Fruit fly (Drosophila melanogaster) whole organism, embryonic: ENCODE results near the gene SPoCk.

Source experiments
- BtbVII ChIP-seq: fragments of 200-800 bp; sonication (Bioruptor generic); optimal IDR thresholded peaks from 3 replicates; lab custom pipeline; 2017; ENCODE audit warnings: missing biosample characterization, mild to moderate bottlenecking, missing genetic modification characterization
- CG1024 ChIP-seq: fragments of 200-800 bp; sonication (Bioruptor generic); IDR thresholded peaks from 2 replicates; pipeline ENCODE4 v1.3.6; 2022; ENCODE audit warnings: missing biosample characterization, missing genetic modification characterization
- CG13123 ChIP-seq: fragments of 200-800 bp; sonication (Bioruptor generic); optimal IDR thresholded peaks from 2 replicates; lab custom pipeline; 2016; ENCODE audit warnings: missing biosample characterization, missing genetic modification characterization
- CG14710 ChIP-seq: fragments of 200-800 bp; sonication (Bioruptor generic); optimal IDR thresholded peaks from 3 replicates; lab custom pipeline; 2019; ENCODE audit warnings: missing biosample characterization, mild to moderate bottlenecking, missing genetic modification characterization, moderate library complexity
- CG18599 ChIP-seq: fragments of 200-800 bp; sonication (Bioruptor generic); optimal IDR thresholded peaks from 3 replicates; lab custom pipeline; 2017; ENCODE audit warnings: missing biosample characterization, missing genetic modification characterization, mild to moderate bottlenecking, moderate library complexity, missing genetic modification reagents
- CG2199 ChIP-seq: fragments of 200-800 bp; sonication (Bioruptor generic); IDR thresholded peaks from 3 replicates; pipeline ENCODE4 v1.3.6; 2022; ENCODE audit warnings: missing biosample characterization, missing genetic modification characterization
- CG2202 ChIP-seq: fragments of 200-800 bp; sonication (Bioruptor generic); optimal IDR thresholded peaks from 2 replicates; lab custom pipeline; 2018; ENCODE audit warnings: missing biosample characterization, mild to moderate bottlenecking, missing genetic modification characterization
- CG31224 ChIP-seq: fragments of 200-800 bp; sonication (Bioruptor generic); IDR thresholded peaks from 2 replicates; pipeline ENCODE4 v1.3.6; 2022; ENCODE audit warnings: missing biosample characterization, missing genetic modification characterization
- CG3163 ChIP-seq: fragments of 200-800 bp; sonication (Bioruptor generic); optimal IDR thresholded peaks from 3 replicates; lab custom pipeline; 2016; ENCODE audit warnings: missing biosample characterization, missing genetic modification characterization
- CG32767 ChIP-seq: fragments of 200-800 bp; sonication (Bioruptor generic); IDR thresholded peaks from 2 replicates; pipeline ENCODE4 v1.3.6; 2022; ENCODE audit warnings: missing biosample characterization, missing genetic modification characterization
- CG33213 ChIP-seq: fragments of 200-800 bp; sonication (Bioruptor generic); optimal IDR thresholded peaks from 3 replicates; lab custom pipeline; 2016; ENCODE audit warnings: missing biosample characterization, missing genetic modification characterization
- CG4707 ChIP-seq: fragments of 200-800 bp; sonication (Bioruptor generic); optimal IDR thresholded peaks from 2 replicates; lab custom pipeline; 2018; ENCODE audit warnings: missing biosample characterization, mild to moderate bottlenecking, missing genetic modification characterization, moderate library complexity
- CG6791 ChIP-seq: fragments of 200-800 bp; sonication (Bioruptor generic); IDR thresholded peaks from 3 replicates; pipeline ENCODE4 v1.3.6; 2022; ENCODE audit warnings: missing biosample characterization, missing genetic modification characterization; ENCODE audit not compliant: partially characterized antibody
- CG6854 ChIP-seq: fragments of 200-800 bp; sonication (Bioruptor generic); optimal IDR thresholded peaks from 3 replicates; lab custom pipeline; 2017; ENCODE audit warnings: missing biosample characterization, mild to moderate bottlenecking, missing genetic modification characterization
- CG7928 ChIP-seq: fragments of 200-800 bp; sonication (Bioruptor generic); optimal IDR thresholded peaks from 2 replicates; lab custom pipeline; 2017; ENCODE audit warnings: missing biosample characterization, mild to moderate bottlenecking, missing genetic modification characterization
- CG8290 ChIP-seq, 3 experiments: fragments of 200-800 bp; sonication (Bioruptor generic); optimal IDR thresholded peaks; 2 replicates each; lab custom pipeline; 2016 to 2019; ENCODE audit warnings: missing biosample characterization in 3 of 3, missing genetic modification characterization in 3 of 3, mild to moderate bottlenecking in 2 of 3, moderate library complexity in 1 of 3
- Doc2 ChIP-seq: fragments of 200-800 bp; sonication (Bioruptor generic); IDR thresholded peaks from 2 replicates; pipeline ENCODE4 v1.3.6; 2022; ENCODE audit warnings: missing biosample characterization, missing genetic modification characterization
- Ets65A ChIP-seq: fragments of 200-800 bp; sonication (Bioruptor generic); peaks from one replicate; lab custom pipeline; 2016; ENCODE audit warnings: missing biosample characterization, missing genetic modification characterization
- Ravus ChIP-seq: fragments of 200-800 bp; sonication (Bioruptor generic); IDR thresholded peaks from 2 replicates; pipeline ENCODE4 v1.3.6; 2022; ENCODE audit warnings: missing biosample characterization, missing genetic modification characterization
- Trl ChIP-seq, 3 experiments: fragments of >200 bp in 2 of 3; fragments of 200-800 bp in 1 of 3; sonication (Bioruptor generic) in 1 of 3; optimal IDR thresholded peaks; 2 replicates in 1 of 3; 3 replicates in 2 of 3; lab custom pipeline; 2016 to 2017; ENCODE audit warnings: missing biosample characterization in 1 of 3, missing genetic modification characterization in 1 of 3
- bbx ChIP-seq: fragments of 200-800 bp; sonication (Bioruptor generic); IDR thresholded peaks from 2 replicates; pipeline ENCODE4 v1.3.6; 2022; ENCODE audit warnings: missing biosample characterization, missing genetic modification characterization; ENCODE audit not compliant: partially characterized antibody
- cg ChIP-seq: fragments of 200-800 bp; sonication (Bioruptor generic); optimal IDR thresholded peaks from 3 replicates; lab custom pipeline; 2019; ENCODE audit warnings: missing biosample characterization, mild to moderate bottlenecking, missing genetic modification characterization, moderate library complexity
- chinmo ChIP-seq: fragments of 200-800 bp; sonication (Bioruptor generic); IDR thresholded peaks from 4 replicates; pipeline ENCODE4 v1.3.6; 2022; ENCODE audit warnings: missing biosample characterization, missing genetic modification characterization; ENCODE audit not compliant: partially characterized antibody
- dm ChIP-seq: fragments of 200-800 bp; sonication (Bioruptor generic); optimal IDR thresholded peaks from 3 replicates; lab custom pipeline; 2016; ENCODE audit warnings: missing biosample characterization, missing genetic modification characterization
- insv ChIP-seq, 2 experiments: fragments of 200-800 bp; sonication (Bioruptor generic); optimal IDR thresholded peaks; 3 replicates each; lab custom pipeline; 2016 to 2018; ENCODE audit warnings: missing biosample characterization in 2 of 2, missing genetic modification characterization in 2 of 2
- jumu ChIP-seq: fragments of 200-800 bp; sonication (Bioruptor generic); optimal IDR thresholded peaks from 3 replicates; lab custom pipeline; 2016; ENCODE audit warnings: missing biosample characterization, missing genetic modification characterization
- p53 ChIP-seq: fragments of 200-800 bp; sonication (Bioruptor generic); optimal IDR thresholded peaks from 2 replicates; lab custom pipeline; 2016; ENCODE audit warnings: missing biosample characterization, missing genetic modification characterization
- peb ChIP-seq: fragments of 200-800 bp; sonication (Bioruptor generic); IDR thresholded peaks from 2 replicates; pipeline ENCODE4 v1.3.6; 2022; ENCODE audit warnings: missing biosample characterization, missing genetic modification characterization
- run ChIP-seq: fragments of 200-800 bp; sonication (Bioruptor generic); optimal IDR thresholded peaks from 3 replicates; lab custom pipeline; 2018; ENCODE audit warnings: missing biosample characterization, mild to moderate bottlenecking, missing genetic modification characterization
- scrt ChIP-seq: fragments of 200-800 bp; sonication (Bioruptor generic); optimal IDR thresholded peaks from 2 replicates; lab custom pipeline; 2018; ENCODE audit warnings: missing biosample characterization, mild to moderate bottlenecking, missing genetic modification characterization, moderate library complexity
- sens ChIP-seq: fragments of 200-800 bp; sonication (Bioruptor generic); peaks from one replicate; lab custom pipeline; 2016; ENCODE audit warnings: missing biosample characterization, missing genetic modification characterization
- stc ChIP-seq: fragments of 200-800 bp; sonication (Bioruptor generic); IDR thresholded peaks from 2 replicates; pipeline ENCODE4 v1.3.6; 2022; ENCODE audit warnings: missing biosample characterization, missing genetic modification characterization
- wek ChIP-seq: fragments of 200-800 bp; sonication (Bioruptor generic); optimal IDR thresholded peaks from 3 replicates; lab custom pipeline; 2018; ENCODE audit warnings: missing biosample characterization, mild to moderate bottlenecking, missing genetic modification characterization, moderate library complexity

The SPoCk gene

DNA sequence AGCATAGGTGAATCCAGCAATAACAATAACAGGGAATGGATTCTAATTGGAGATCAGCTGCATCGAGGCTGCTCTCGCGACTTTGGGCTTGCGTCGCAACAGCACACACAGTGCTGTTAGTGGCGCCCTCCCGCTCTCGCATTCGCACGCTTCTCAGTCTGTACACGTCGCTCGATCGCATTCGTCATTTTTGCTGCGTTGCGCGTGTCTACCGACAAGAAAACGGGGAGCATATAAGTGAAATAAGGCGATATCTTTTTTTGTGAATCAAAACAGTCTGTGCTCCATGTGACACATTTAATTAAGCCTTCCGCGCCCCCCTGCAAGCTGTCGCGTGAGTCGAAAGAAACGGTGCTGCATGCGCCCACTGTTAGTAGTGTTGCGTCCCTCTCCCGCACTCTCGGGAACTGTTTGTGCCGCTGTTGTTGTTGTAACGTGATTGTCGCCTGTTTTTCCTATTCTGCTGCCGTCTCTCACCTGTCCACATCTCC is 24.2 kb downstream of the SPoCk start (continued):
- TF ChIP-seq CG4707 (GFP tag; lab: Kevin White, UChicago) (no peak), bbx (0 out of 2 replicates have a peak, but pooled peaks have one; percentile 43), CG33213 (GFP tag; lab: Kevin White, UChicago) (no peak), Ravus (GFP tag; lab: Robert Waterston, UW) (no peak), CG1024 (GFP tag; lab: Robert Waterston, UW) (no peak), Ets65A (GFP tag; lab: Kevin White, UChicago) (no peak), insv (GFP tag; optimal IDR thresholded peaks at IDR 0.05; lab: Kevin White, UChicago) (peak; percentile 64 to 94), dm (peak; percentile 54), CG31224 (GFP tag; lab: Robert Waterston, UW) (no peak), CG32767 (GFP tag; lab: Robert Waterston, UW) (no peak), CG13123 (no peak), CG8290 (GFP tag; optimal IDR thresholded peaks at IDR 0.05; lab: Kevin White, UChicago) (no peak), CG8290 (tag; optimal IDR thresholded peaks at IDR 0.05; lab: Kevin White, UChicago) (peak in 1 of 2 experiments; percentile 22), wek (GFP tag; lab: Kevin White, UChicago) (no peak), CG6791 (GFP tag; lab: Robert Waterston, UW) (no peak), CG18599 (GFP tag; lab: Kevin White, UChicago) (no peak), chinmo (GFP tag; lab: Robert Waterston, UW) (peak; percentile 92; the same call in 3 of the 4 replicates), cg (peak; percentile 9), jumu (no peak), Doc2 (no peak), CG2202 (tag; lab: Kevin White, UChicago) (no peak)

DNA sequence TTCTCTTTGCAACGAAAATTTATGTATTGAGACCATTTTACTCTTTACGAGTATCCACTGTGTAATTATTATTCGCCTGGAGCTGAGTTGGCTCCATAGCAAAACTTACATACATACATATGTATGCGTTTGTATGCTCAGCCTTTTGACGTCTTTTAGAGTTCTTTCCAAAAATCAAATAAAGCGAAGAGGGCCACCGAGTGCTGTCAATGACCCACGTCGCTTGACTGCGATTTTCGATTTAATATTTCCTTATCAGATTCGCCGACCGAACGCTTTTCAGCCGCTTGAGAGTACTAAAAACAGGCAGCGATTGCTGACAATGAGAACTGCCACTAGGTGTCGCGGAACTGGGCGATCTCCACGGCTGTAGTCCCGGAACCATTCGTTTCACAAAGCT is 25.2 kb downstream of the SPoCk start:
- no peak for TF ChIP-seq scrt
- peak; percentile 37 for TF ChIP-seq sens (GFP tag; lab: Kevin White, UChicago)
- TF ChIP-seq BtbVII (GFP tag; lab: Kevin White, UChicago), result no peak
- TF ChIP-seq p53 (GFP tag; lab: Kevin White, UChicago), result no peak
- TF ChIP-seq, all 482 proteins: peak for 1

DNA sequence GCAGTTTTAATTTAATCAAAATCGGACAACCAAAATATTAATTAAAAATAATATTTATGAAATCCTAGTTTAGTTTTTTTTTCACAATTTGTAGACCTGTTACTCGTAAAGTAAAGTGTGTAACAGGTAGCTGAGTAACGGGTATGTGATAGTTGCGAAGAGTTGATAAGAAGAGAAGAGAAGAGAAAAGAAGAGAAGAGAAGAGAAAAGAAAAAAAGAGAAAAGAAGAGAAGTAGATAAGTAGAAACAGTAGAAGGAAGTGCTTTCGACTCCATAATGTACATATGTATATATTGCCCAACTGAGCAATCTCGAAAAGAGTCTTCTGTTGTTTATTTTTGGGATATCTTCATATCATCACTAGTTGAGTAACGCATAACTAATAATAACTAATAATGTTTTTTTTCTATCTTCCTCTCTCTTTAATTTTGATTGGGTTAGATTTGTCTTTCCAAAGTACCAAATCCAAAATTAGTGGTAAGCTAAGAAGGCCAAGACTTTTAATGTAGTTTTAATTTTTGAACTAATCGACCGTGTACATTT is 38.8 kb downstream of the SPoCk start, which contains the start of gene CG14448:
CG14448 (plus strand) TSS at position 493 of the 543 bp plus-strand sequence.
- TF ChIP-seq run (tag; lab: Kevin White, UChicago) (no peak), cg (no peak), CG14710 (tag; lab: Kevin White, UChicago) (no peak), Trl (optimal IDR thresholded peaks at IDR 0.05; lab: Kevin White, UChicago) (peak; percentile 32 to 62), Trl (GFP tag; optimal IDR thresholded peaks at IDR 0.05; lab: Kevin White, UChicago) (no peak), CG3163 (GFP tag; lab: Kevin White, UChicago) (peak; percentile 81)

DNA sequence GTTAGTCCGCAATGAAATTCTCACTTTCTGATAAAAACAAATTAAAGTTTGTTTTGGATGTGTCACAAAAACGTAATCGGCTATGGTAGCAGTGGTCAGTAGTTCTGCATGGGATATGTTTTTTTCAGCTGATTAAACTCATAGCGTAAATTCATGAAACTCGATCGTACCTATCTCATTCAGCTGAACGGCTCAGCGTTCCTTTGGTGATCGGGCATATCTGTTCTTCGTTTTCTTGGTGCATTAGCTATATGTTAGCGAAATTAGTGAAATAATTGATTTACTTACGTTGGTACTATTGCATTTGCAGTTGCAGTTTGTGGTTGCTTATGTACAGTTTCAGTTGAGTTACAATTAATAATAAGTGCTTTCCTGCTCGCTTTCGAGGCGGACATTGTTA is 42.4 kb downstream of the SPoCk start:
- no peak for TF ChIP-seq peb (GFP tag; lab: Robert Waterston, UW)
- TF ChIP-seq stc, result no peak
- no peak for TF ChIP-seq CG7928 (GFP tag; lab: Kevin White, UChicago)
- peak; percentile 94 for TF ChIP-seq CG2199 (GFP tag; lab: Robert Waterston, UW)
- TF ChIP-seq CG18599 (GFP tag; lab: Kevin White, UChicago), result no peak
- no peak for TF ChIP-seq CG6854 (GFP tag; lab: Kevin White, UChicago)
